Worm (Caenorhabditis elegans) whole organism, early embryonic: ENCODE measurements around the gene tasp-1.

Source experiments
- F13C5.2 ChIP-seq: sonication (generic microtip); optimal IDR thresholded peaks from 2 replicates; lab custom pipeline; 2017; ENCODE audit warnings: mild to moderate bottlenecking, missing genetic modification characterization, inconsistent platforms, missing compliant biosample characterization
- aly-1 ChIP-seq: sonication (generic microtip); optimal IDR thresholded peaks from 2 replicates; lab custom pipeline; 2016; ENCODE audit warnings: missing genetic modification characterization, missing compliant biosample characterization
- ama-1 ChIP-seq: fragments of 150-350 bp; optimal IDR thresholded peaks from 2 replicates; lab custom pipeline; 2014
- ceh-13 ChIP-seq: fragments of 200-800 bp; sonication (Bioruptor generic); optimal IDR thresholded peaks from 2 replicates; lab custom pipeline; 2018; ENCODE audit warnings: mild to moderate bottlenecking, missing genetic modification characterization, missing compliant biosample characterization
- ceh-36 ChIP-seq: sonication (generic microtip); optimal IDR thresholded peaks from 2 replicates; lab custom pipeline; 2016; ENCODE audit warnings: missing genetic modification characterization, inconsistent platforms, missing compliant biosample characterization
- ets-7 ChIP-seq: sonication (generic microtip); optimal IDR thresholded peaks from 2 replicates; lab custom pipeline; 2016; ENCODE audit warnings: missing genotype, missing genetic modification characterization, missing compliant biosample characterization
- flt-1 ChIP-seq: fragments of 200-800 bp; sonication (Bioruptor generic); IDR thresholded peaks from 2 replicates; pipeline ENCODE4 v1.3.6; 2022; ENCODE audit warnings: missing genetic modification characterization, missing compliant biosample characterization
- hmbx-1 ChIP-seq: sonication (generic microtip); optimal IDR thresholded peaks from 2 replicates; lab custom pipeline; 2016; ENCODE audit warnings: mild to moderate bottlenecking, missing genetic modification characterization, missing compliant biosample characterization
- hnd-1 ChIP-seq: sonication (generic microtip); optimal IDR thresholded peaks from 2 replicates; lab custom pipeline; 2016; ENCODE audit warnings: missing genetic modification characterization, missing compliant biosample characterization
- scrt-1 ChIP-seq: fragments of 200-800 bp; sonication (Bioruptor generic); IDR thresholded peaks from 2 replicates; pipeline ENCODE4 v1.3.6; 2022; ENCODE audit warnings: missing genetic modification characterization, missing compliant biosample characterization
- sea-1 ChIP-seq: fragments of 200-800 bp; sonication (Bioruptor generic); conservative IDR thresholded peaks from 2 replicates; pipeline ENCODE4 v1.3.6; 2022; ENCODE audit warnings: missing genetic modification characterization, missing compliant biosample characterization
- tbx-11 ChIP-seq: fragments of 200-800 bp; sonication (Bioruptor generic); IDR thresholded peaks from 2 replicates; pipeline ENCODE4 v1.3.6; 2022; ENCODE audit warnings: missing genetic modification characterization, missing compliant biosample characterization
- tbx-37 ChIP-seq: fragments of 200-800 bp; sonication (Bioruptor generic); conservative IDR thresholded peaks from 2 replicates; pipeline ENCODE4 v1.3.6; 2022; ENCODE audit warnings: missing genetic modification reagents, missing genetic modification characterization, missing compliant biosample characterization
- tra-4 ChIP-seq: sonication (generic microtip); optimal IDR thresholded peaks from 2 replicates; lab custom pipeline; 2017; ENCODE audit warnings: missing genetic modification characterization, missing compliant biosample characterization

ce11 chrIII:10709676-10710075 lies 49.4 kb upstream of the tasp-1 start:
- TF ChIP-seq sea-1 (GFP tag; lab: Robert Waterston, UW): no peak
- no peak for TF ChIP-seq ama-1
- TF ChIP-seq scrt-1 (GFP tag; lab: Robert Waterston, UW): no peak
- TF ChIP-seq hnd-1 (tag; lab: Kevin White, UChicago): no peak
- TF ChIP-seq hmbx-1: no peak
- no peak for TF ChIP-seq tbx-11 (GFP tag; lab: Robert Waterston, UW)
- no peak for TF ChIP-seq flt-1
- no peak for TF ChIP-seq tra-4 (tag; lab: Kevin White, UChicago)
- no peak for TF ChIP-seq F13C5.2
- TF ChIP-seq aly-1 (tag; lab: Kevin White, UChicago): no peak
- no peak for TF ChIP-seq ceh-13 (GFP tag; lab: Kevin White, UChicago)
- no peak for TF ChIP-seq tbx-37 (GFP tag; lab: Robert Waterston, UW)
- no peak for TF ChIP-seq ets-7
- no peak for TF ChIP-seq ceh-36 (tag; lab: Kevin White, UChicago)
